Worm (Caenorhabditis elegans): ENCODE measurements around the gene C01G6.4.

C01G6.4 gene

DNA sequence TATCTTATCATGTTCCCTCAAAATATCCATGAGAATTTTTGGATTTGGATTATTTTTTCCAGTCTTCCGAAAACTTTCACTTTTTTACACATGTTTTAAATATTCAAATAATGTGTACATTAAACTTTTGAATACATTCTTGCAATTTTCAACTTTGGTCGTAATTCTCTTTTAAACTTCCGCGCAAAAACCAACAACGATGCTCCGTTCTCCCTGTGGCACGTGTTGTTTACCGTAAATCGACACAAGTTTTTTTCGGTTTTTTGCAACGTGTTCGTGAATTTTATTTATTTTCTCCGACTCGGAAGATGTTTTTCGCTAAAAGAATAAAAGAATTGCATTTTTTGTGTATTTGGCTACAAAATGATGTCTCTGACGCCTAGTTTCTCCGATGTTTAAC lies 30.0 kb downstream of the C01G6.4 start (continued):
- TF ChIP-seq F16B12.6 (tag; optimal IDR thresholded peaks at IDR 0.05) (peak; percentile 16), mep-1 (tag; optimal IDR thresholded peaks at IDR 0.05) (peak; percentile 68)

DNA sequence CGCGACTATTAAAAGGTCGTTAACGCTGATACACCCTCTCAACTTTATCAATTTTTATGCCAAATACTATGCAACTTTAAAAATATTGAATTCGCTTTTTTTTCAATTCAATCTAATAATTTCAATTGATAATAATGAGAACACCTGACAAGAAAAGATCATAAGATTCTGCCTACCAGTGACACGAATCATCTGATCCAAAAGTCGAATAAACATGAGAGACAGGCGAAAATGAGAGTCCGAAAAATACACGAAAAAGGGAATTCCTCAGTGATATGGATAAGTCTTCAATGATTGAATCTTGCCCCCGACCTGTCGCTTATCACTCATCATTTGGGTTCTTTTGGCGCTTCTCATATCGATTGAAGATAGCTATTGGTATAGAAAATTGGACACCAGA lies 31.2 kb downstream of the C01G6.4 start:
- TF ChIP-seq zip-4 (GFP tag; optimal IDR thresholded peaks at IDR 0.05) (no peak), lin-14 (GFP tag; optimal IDR thresholded peaks at IDR 0.05) (no peak), ces-1 (GFP tag; optimal IDR thresholded peaks at IDR 0.05) (no peak), lin-35 (GFP tag; optimal IDR thresholded peaks at IDR 0.05) (peak in 1 of 2 experiments; percentile 11), blmp-1 (tag; optimal IDR thresholded peaks at IDR 0.05) (peak; percentile 87), efl-1 (optimal IDR thresholded peaks at IDR 0.05) (no peak), efl-1 (GFP tag; optimal IDR thresholded peaks at IDR 0.05 in 1 of 2) (peak in 1 of 2 experiments; percentile 64), elt-3 (tag; optimal IDR thresholded peaks at IDR 0.05) (peak in 1 of 6 experiments; percentile 26), jun-1 (tag; optimal IDR thresholded peaks at IDR 0.05) (no peak), nhr-20 (tag; optimal IDR thresholded peaks at IDR 0.05) (peak; percentile 13), nhr-85 (tag) (peak; percentile 46)

DNA sequence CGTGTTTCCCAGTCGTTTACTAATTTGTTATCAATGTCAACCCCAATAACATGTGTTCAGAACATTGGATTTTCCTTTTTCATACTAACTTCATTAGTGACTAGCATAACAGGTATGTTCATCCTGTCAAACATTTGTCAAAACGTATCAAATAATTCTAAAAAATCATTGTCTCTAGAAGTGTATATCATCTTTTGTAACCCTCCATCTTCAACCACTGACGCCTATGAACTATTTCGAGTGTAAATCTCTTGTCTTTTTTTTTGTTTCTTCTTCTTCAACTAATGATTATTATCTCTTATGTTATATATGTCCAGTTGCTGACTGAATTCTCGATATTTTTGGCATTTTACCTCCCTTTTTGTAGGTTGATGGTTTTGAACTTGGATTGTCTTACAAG lies 35.1 kb downstream of the C01G6.4 start:
- TF ChIP-seq nhr-90 (tag; optimal IDR thresholded peaks at IDR 0.05; ENCODE audit: poor library complexity) (no peak), elt-3 (tag; optimal IDR thresholded peaks at IDR 0.05) (peak in 1 of 6 experiments; percentile 46), ceh-82 (tag; optimal IDR thresholded peaks at IDR 0.05) (no peak), nhr-85 (tag) (peak; percentile 60), efl-1 (optimal IDR thresholded peaks at IDR 0.05) (no peak), efl-1 (GFP tag; optimal IDR thresholded peaks at IDR 0.05 in 1 of 2) (peak in 1 of 2 experiments; percentile 84), ceh-63 (GFP tag; optimal IDR thresholded peaks at IDR 0.05) (no peak), lin-14 (GFP tag; optimal IDR thresholded peaks at IDR 0.05) (peak; percentile 29)

DNA sequence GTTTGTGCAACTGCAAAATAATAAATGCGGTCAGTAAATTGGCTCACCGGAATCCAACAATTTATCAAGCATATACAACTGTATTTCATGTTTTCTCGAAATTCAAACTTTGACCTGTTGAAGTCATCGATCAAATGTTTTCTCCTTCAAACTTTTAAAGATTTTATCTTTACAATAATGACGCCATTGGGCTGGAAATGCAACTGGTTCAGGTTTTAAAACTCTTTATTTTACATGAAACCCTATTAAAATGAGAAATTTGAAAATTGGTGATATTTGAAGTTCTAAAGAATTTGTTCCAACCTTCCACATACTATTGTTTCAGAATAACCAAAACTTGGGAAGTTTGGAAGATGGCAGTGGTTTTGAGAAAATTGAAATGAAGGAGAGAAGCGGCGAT lies 35.9 kb downstream of the C01G6.4 start:
- TF ChIP-seq pqm-1 (tag; optimal IDR thresholded peaks at IDR 0.05) (no peak), nhr-85 (tag) (peak; percentile 63)

DNA sequence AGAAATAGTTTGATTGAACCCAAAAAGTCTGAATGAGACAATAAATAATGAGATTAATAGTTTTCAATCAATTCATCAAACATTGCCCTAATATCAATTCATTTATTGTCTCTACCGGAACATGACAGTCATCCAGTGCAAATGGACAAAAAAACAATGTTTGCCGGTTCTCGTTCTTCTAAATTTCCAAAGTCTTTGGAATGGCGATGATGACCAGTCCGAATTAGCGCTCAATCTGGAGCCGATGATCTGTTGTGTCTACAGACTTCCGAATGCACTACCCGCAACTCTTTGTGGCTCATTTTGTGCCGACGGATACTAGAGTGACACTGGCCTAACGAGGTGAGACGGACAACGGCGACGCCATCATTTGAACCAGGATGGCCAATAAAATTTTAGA lies 36.6 kb downstream of the C01G6.4 start, which contains the start of gene T26C5.3:
T26C5.3 (plus strand) TSS at position 301 of the 400 bp plus-strand sequence.
- no peak for TF ChIP-seq mef-2 (tag; optimal IDR thresholded peaks at IDR 0.05)
- no peak for TF ChIP-seq pag-3 (tag; optimal IDR thresholded peaks at IDR 0.05; ENCODE audit: borderline replicate concordance, insufficient read depth)
- no peak for TF ChIP-seq ceh-88 (GFP tag; IDR thresholded peaks at IDR 0.05)

DNA sequence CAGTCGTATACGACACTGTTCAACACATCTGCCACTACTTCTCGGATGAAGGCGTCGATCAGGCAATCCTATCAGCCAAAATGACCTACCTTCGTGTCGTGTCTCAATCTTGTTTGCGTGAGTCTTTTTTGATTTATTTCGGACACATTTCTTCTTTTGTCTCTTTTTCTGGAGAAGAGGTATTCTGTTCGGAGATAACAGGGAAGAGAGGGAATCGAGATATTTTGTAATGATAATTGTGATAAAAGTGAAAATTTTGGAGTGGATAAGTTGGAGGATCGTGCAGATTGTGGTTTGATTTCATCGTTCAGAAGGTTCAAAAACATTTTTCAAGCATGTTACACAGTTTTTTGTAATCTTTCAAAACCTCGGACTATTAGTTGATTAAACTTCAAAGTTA lies 39.0 kb downstream of the C01G6.4 start:
- TF ChIP-seq sup-37 (GFP tag; optimal IDR thresholded peaks at IDR 0.05): no peak
- TF ChIP-seq blmp-1 (tag; optimal IDR thresholded peaks at IDR 0.05): peak; percentile 95
- no peak for TF ChIP-seq efl-3 (GFP tag; optimal IDR thresholded peaks at IDR 0.05)
- TF ChIP-seq lin-15B (tag; optimal IDR thresholded peaks at IDR 0.05): no peak
- TF ChIP-seq lin-39 (tag; optimal IDR thresholded peaks at IDR 0.05): no peak

DNA sequence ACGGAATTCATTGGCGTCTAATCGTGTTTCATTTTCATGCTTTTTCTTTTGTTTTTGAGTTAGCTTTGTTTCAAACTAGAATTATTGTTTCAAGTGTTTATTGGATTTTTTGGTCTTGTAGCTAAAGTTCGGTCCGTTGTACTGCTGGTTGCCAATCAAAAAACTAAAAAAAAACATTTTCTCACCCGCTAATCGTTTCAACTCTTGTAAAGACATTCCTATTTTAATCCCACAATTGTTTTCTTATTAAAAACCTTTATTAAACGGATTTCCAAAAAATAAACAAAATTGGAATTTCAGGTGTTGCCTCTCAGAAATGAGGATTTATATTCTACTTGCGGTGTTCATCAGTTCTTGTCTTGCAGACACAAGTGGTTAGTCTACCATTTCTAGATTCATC lies 39.9 kb downstream of the C01G6.4 start, which contains the start of gene T26C5.2:
T26C5.2 (plus strand) TSS at position 301 of the 400 bp plus-strand sequence.
- TF ChIP-seq ztf-4 (tag; optimal IDR thresholded peaks at IDR 0.05) (no peak), alr-1 (tag; optimal IDR thresholded peaks at IDR 0.05; ENCODE audit: borderline replicate concordance) (no peak), ceh-63 (GFP tag; optimal IDR thresholded peaks at IDR 0.05) (no peak), unc-62 (GFP tag; optimal IDR thresholded peaks at IDR 0.05) (no peak), sox-4 (tag; optimal IDR thresholded peaks at IDR 0.05) (no peak), unc-86 (tag; optimal IDR thresholded peaks at IDR 0.05) (no peak), fkh-4 (tag; optimal IDR thresholded peaks at IDR 0.05; ENCODE audit: borderline replicate concordance) (no peak), nhr-71 (tag; optimal IDR thresholded peaks at IDR 0.05) (no peak), vab-15 (tag; optimal IDR thresholded peaks at IDR 0.05) (no peak), blmp-1 (tag; optimal IDR thresholded peaks at IDR 0.05) (no peak), unc-30 (tag; optimal IDR thresholded peaks at IDR 0.05) (no peak), ceh-82 (tag; optimal IDR thresholded peaks at IDR 0.05) (no peak)

Data from whole organism, L1 larva.